Worm (Caenorhabditis elegans) whole organism, L4 larva: Measurements from ENCODE around the gene mdt-30.

Experiments used
- D1046.2 ChIP-seq: fragments of 200-800 bp; sonication (Bioruptor generic); IDR thresholded peaks from 2 replicates; pipeline ENCODE4 v1.3.6; 2022; ENCODE audit warnings: missing genetic modification characterization, missing compliant biosample characterization
- F10B5.3 ChIP-seq: sonication (generic microtip); optimal IDR thresholded peaks from 2 replicates; lab custom pipeline; 2016; ENCODE audit warnings: mild to moderate bottlenecking, missing genetic modification characterization, missing compliant biosample characterization
- F37D6.2 ChIP-seq: sonication (generic microtip); optimal IDR thresholded peaks from 2 replicates; lab custom pipeline; 2016; ENCODE audit warnings: mild to moderate bottlenecking, missing genetic modification characterization, missing compliant biosample characterization
- F44E2.7 ChIP-seq: fragments of 200-800 bp; sonication (Bioruptor generic); IDR thresholded peaks from 2 replicates; pipeline ENCODE4 v2.1.2; 2022; ENCODE audit warnings: missing genetic modification characterization, missing compliant biosample characterization
- R02D3.7 ChIP-seq: fragments of 150-350 bp; sonication (generic microtip); optimal IDR thresholded peaks from 3 replicates; lab custom pipeline; 2014; ENCODE audit warnings: missing biosample characterization, missing genetic modification characterization
- T20F7.1 ChIP-seq: fragments of 200-800 bp; sonication (Bioruptor generic); optimal IDR thresholded peaks from 2 replicates; lab custom pipeline; 2018; ENCODE audit warnings: mild to moderate bottlenecking, missing genetic modification characterization, missing compliant biosample characterization
- Y75B8A.6 ChIP-seq: fragments of 200-800 bp; sonication (Bioruptor generic); IDR thresholded peaks from 2 replicates; pipeline ENCODE4 v1.3.6; 2022; ENCODE audit warnings: missing genetic modification reagents, missing genetic modification characterization, missing compliant biosample characterization
- aha-1 ChIP-seq: fragments of 150-350 bp; peaks from one replicate; lab custom pipeline; 2014; ENCODE audit warnings: missing biosample characterization, missing genetic modification characterization
- ama-1 ChIP-seq: fragments of 150-350 bp; optimal IDR thresholded peaks from 2 replicates; lab custom pipeline; 2014; ENCODE audit warnings: inconsistent platforms, mixed read lengths
- attf-4 ChIP-seq: sonication (generic microtip); optimal IDR thresholded peaks from 3 replicates; lab custom pipeline; 2017; ENCODE audit warnings: missing biosample characterization, missing genetic modification characterization
- ceh-62 ChIP-seq: sonication (generic microtip); optimal IDR thresholded peaks from 2 replicates; lab custom pipeline; 2017; ENCODE audit warnings: missing biosample characterization, missing genetic modification characterization
- ceh-82 ChIP-seq: sonication (generic microtip); optimal IDR thresholded peaks from 2 replicates; lab custom pipeline; 2017; ENCODE audit warnings: missing biosample characterization, missing genetic modification characterization
- ces-1 ChIP-seq: fragments of 150-350 bp; sonication (generic microtip); optimal IDR thresholded peaks from 4 replicates; lab custom pipeline; 2014; ENCODE audit warnings: missing biosample characterization, missing genetic modification reagents, missing genetic modification characterization
- daf-16 ChIP-seq, 3 experiments: sonication (generic microtip); optimal IDR thresholded peaks; 2 replicates each; lab custom pipeline; 2016 to 2017; ENCODE audit warnings: missing genetic modification characterization in 3 of 3, missing genetic modification reagents in 3 of 3, mild to moderate bottlenecking in 2 of 3, missing compliant biosample characterization in 2 of 3, missing biosample characterization in 1 of 3, moderate library complexity in 1 of 3
- daf-19 ChIP-seq: fragments of 200-800 bp; sonication (Bioruptor generic); conservative IDR thresholded peaks from 2 replicates; pipeline ENCODE4 v1.3.6; 2022; ENCODE audit warnings: missing genetic modification characterization, missing compliant biosample characterization
- dmd-9 ChIP-seq: fragments of 200-800 bp; sonication (Bioruptor generic); IDR thresholded peaks from 2 replicates; pipeline ENCODE4 v1.3.6; 2022; ENCODE audit warnings: missing genetic modification reagents, missing genetic modification characterization, missing compliant biosample characterization
- dpl-1 ChIP-seq: fragments of 150-350 bp; optimal IDR thresholded peaks from 2 replicates; lab custom pipeline; 2014; ENCODE audit warnings: missing biosample characterization, missing genetic modification reagents, missing genetic modification characterization
- duxl-1 ChIP-seq: sonication (generic microtip); optimal IDR thresholded peaks from 2 replicates; lab custom pipeline; 2016; ENCODE audit warnings: mild to moderate bottlenecking, missing genetic modification characterization, moderate library complexity, missing compliant biosample characterization; ENCODE audit not compliant: poor library complexity
- dve-1 ChIP-seq: sonication (generic microtip); optimal IDR thresholded peaks from 2 replicates; lab custom pipeline; 2017; ENCODE audit warnings: antibody characterized with exemption, mild to moderate bottlenecking, missing genetic modification characterization, missing compliant biosample characterization; ENCODE audit not compliant: insufficient read depth
- egl-27 ChIP-seq: sonication (generic microtip); optimal IDR thresholded peaks from 3 replicates; lab custom pipeline; 2017; ENCODE audit warnings: missing biosample characterization, missing genetic modification reagents, missing genetic modification characterization
- jun-1 ChIP-seq: fragments of 150-350 bp; optimal IDR thresholded peaks from 2 replicates; lab custom pipeline; 2014; ENCODE audit warnings: missing biosample characterization, missing genetic modification reagents, missing genetic modification characterization
- lin-1 ChIP-seq: fragments of 200-800 bp; sonication (Bioruptor generic); IDR thresholded peaks from 2 replicates; pipeline ENCODE4 v1.3.6; 2022; ENCODE audit warnings: missing genetic modification reagents, missing genetic modification characterization, missing compliant biosample characterization
- lin-29 ChIP-seq: fragments of 200-800 bp; sonication (Bioruptor generic); IDR thresholded peaks from 2 replicates; pipeline ENCODE4 v1.3.6; 2022; ENCODE audit warnings: missing genetic modification reagents, missing genetic modification characterization, missing compliant biosample characterization
- mdt-29 ChIP-seq: fragments of 200-800 bp; sonication (Bioruptor generic); IDR thresholded peaks from 2 replicates; pipeline ENCODE4 v1.3.6; 2022; ENCODE audit warnings: missing genetic modification reagents, missing genetic modification characterization, missing compliant biosample characterization
- mep-1 ChIP-seq: fragments of 150-350 bp; sonication (generic microtip); optimal IDR thresholded peaks from 3 replicates; lab custom pipeline; 2014; ENCODE audit warnings: missing biosample characterization, missing genetic modification characterization
- mxl-2 ChIP-seq: fragments of 200-800 bp; sonication (Bioruptor generic); conservative IDR thresholded peaks from 2 replicates; pipeline ENCODE4 v1.3.6; 2022; ENCODE audit warnings: missing genetic modification reagents, missing genetic modification characterization, missing compliant biosample characterization
- mxl-3 ChIP-seq: fragments of 200-800 bp; sonication (Bioruptor generic); optimal IDR thresholded peaks from 2 replicates; lab custom pipeline; 2018; ENCODE audit warnings: mild to moderate bottlenecking, missing genetic modification characterization, missing compliant biosample characterization
- nhr-28 ChIP-seq: fragments of 150-350 bp; optimal IDR thresholded peaks from 2 replicates; lab custom pipeline; 2014; ENCODE audit warnings: missing biosample characterization, missing genetic modification characterization
- nhr-41 ChIP-seq: fragments of 200-800 bp; sonication (Bioruptor generic); IDR thresholded peaks from 2 replicates; pipeline ENCODE4 v1.3.6; 2022; ENCODE audit warnings: missing genetic modification reagents, missing genetic modification characterization, missing compliant biosample characterization
- nhr-42 ChIP-seq: fragments of 200-800 bp; sonication (Bioruptor generic); IDR thresholded peaks from 2 replicates; pipeline ENCODE4 v1.3.6; 2022; ENCODE audit warnings: missing genetic modification characterization, missing compliant biosample characterization
- nhr-77 ChIP-seq: fragments of 150-350 bp; optimal IDR thresholded peaks from 2 replicates; lab custom pipeline; 2014; ENCODE audit warnings: missing biosample characterization, missing genetic modification characterization
- php-3 ChIP-seq: fragments of 200-800 bp; sonication (Bioruptor generic); IDR thresholded peaks from 2 replicates; pipeline ENCODE4 v1.3.6; 2022; ENCODE audit warnings: missing genetic modification reagents, missing genetic modification characterization, missing compliant biosample characterization
- rbr-2 ChIP-seq: sonication (generic microtip); optimal IDR thresholded peaks from 2 replicates; lab custom pipeline; 2016; ENCODE audit warnings: missing genotype, missing genetic modification characterization, missing compliant biosample characterization
- sdz-12 ChIP-seq: fragments of 200-800 bp; sonication (Bioruptor generic); optimal IDR thresholded peaks from 2 replicates; lab custom pipeline; 2018; ENCODE audit warnings: mild to moderate bottlenecking, missing genetic modification characterization, missing compliant biosample characterization
- skn-1 ChIP-seq: fragments of 150-350 bp; optimal IDR thresholded peaks from 2 replicates; lab custom pipeline; 2014; ENCODE audit warnings: missing biosample characterization, missing genetic modification characterization
- spr-1 ChIP-seq: sonication (generic microtip); optimal IDR thresholded peaks from 2 replicates; lab custom pipeline; 2016; ENCODE audit warnings: mild to moderate bottlenecking, missing genetic modification characterization, missing compliant biosample characterization
- spr-3 ChIP-seq: fragments of 200-800 bp; sonication (Bioruptor generic); optimal IDR thresholded peaks from 2 replicates; lab custom pipeline; 2018; ENCODE audit warnings: mild to moderate bottlenecking, missing genetic modification characterization, missing compliant biosample characterization
- tra-1 ChIP-seq: fragments of 200-800 bp; sonication (Bioruptor generic); IDR thresholded peaks from 2 replicates; pipeline ENCODE4 v1.3.6; 2022; ENCODE audit warnings: missing genetic modification reagents, missing genetic modification characterization, missing compliant biosample characterization
- unc-130 ChIP-seq: sonication (generic microtip); optimal IDR thresholded peaks from 2 replicates; lab custom pipeline; 2016; ENCODE audit warnings: missing genetic modification reagents, missing genetic modification characterization, missing compliant biosample characterization
- vab-7 ChIP-seq: fragments of 200-800 bp; sonication (Bioruptor generic); IDR thresholded peaks from 2 replicates; pipeline ENCODE4 v1.3.6; 2022; ENCODE audit warnings: missing genetic modification reagents, missing genetic modification characterization, missing compliant biosample characterization
- zag-1 ChIP-seq: fragments of 150-350 bp; optimal IDR thresholded peaks from 2 replicates; lab custom pipeline; 2014; ENCODE audit warnings: missing biosample characterization, missing genetic modification characterization
- zfp-2 ChIP-seq: sonication (generic microtip); optimal IDR thresholded peaks from 2 replicates; lab custom pipeline; 2016; ENCODE audit warnings: mild to moderate bottlenecking, missing genetic modification characterization, missing compliant biosample characterization
- zfp-3 ChIP-seq: fragments of 200-800 bp; sonication (Bioruptor generic); conservative IDR thresholded peaks from 2 replicates; pipeline ENCODE4 v1.3.6; 2022; ENCODE audit warnings: missing genetic modification reagents, missing genetic modification characterization, missing compliant biosample characterization
- zip-2 ChIP-seq: fragments of 150-350 bp; optimal IDR thresholded peaks from 2 replicates; lab custom pipeline; 2014; ENCODE audit warnings: missing biosample characterization, missing genetic modification characterization
- ztf-11 ChIP-seq: fragments of 150-350 bp; optimal IDR thresholded peaks from 2 replicates; lab custom pipeline; 2014; ENCODE audit warnings: missing biosample characterization, missing genetic modification characterization
- ztf-7 ChIP-seq: fragments of 150-350 bp; optimal IDR thresholded peaks from 2 replicates; lab custom pipeline; 2014; ENCODE audit warnings: missing biosample characterization, missing genetic modification characterization

mdt-30 gene

DNA sequence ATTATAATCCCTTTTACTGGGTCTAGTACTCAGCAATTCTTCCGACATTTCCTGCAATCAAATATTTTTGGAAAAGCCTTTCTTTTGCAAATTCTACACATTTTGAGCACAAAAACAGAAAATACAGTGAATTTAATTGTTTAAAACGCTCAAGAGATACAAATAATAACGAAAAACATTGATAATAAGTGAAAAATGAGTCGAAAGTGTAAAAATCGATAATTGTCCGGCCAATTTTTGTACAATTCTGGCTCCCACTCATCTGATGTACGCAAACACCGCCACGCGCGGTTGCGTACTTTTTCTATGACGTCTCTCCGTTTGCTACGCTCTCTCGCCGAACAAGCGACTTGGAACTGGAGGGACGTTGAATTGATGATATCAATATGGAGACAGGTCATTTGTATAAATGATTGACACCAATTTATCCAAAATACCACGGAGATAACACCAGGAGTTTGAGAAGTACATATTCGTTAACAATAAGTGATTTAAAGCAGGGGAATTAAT, 7.0 kb downstream of the mdt-30 start, which contains the start of gene lin-36 (continued):
- no peak for TF ChIP-seq zfp-2 (tag; lab: Kevin White, UChicago)
- no peak for TF ChIP-seq skn-1 (tag; lab: Kevin White, UChicago)
- no peak for TF ChIP-seq T20F7.1 (GFP tag; lab: Kevin White, UChicago)
- peak; percentile 78 for TF ChIP-seq dve-1 (tag; lab: Kevin White, UChicago)
- TF ChIP-seq php-3 (GFP tag; lab: Robert Waterston, UW) = no peak
- peak; percentile 62 for TF ChIP-seq mxl-3 (GFP tag; lab: Kevin White, UChicago)
- TF ChIP-seq unc-130 = peak; percentile 17
- no peak for TF ChIP-seq zfp-3 (GFP tag; lab: Robert Waterston, UW)
- TF ChIP-seq mdt-29 (GFP tag; lab: Robert Waterston, UW) = 0 out of 2 replicates have a peak, but pooled peaks have one; percentile 18
- TF ChIP-seq tra-1 (GFP tag; lab: Robert Waterston, UW) = no peak
- peak; percentile 89 for TF ChIP-seq dpl-1 (GFP tag; lab: Kevin White, UChicago)
- no peak for TF ChIP-seq Y75B8A.6 (GFP tag; lab: Robert Waterston, UW)
- no peak for TF ChIP-seq sdz-12 (GFP tag; lab: Kevin White, UChicago)
- TF ChIP-seq mxl-2 = no peak
- TF ChIP-seq nhr-41 (GFP tag; lab: Robert Waterston, UW) = no peak
- TF ChIP-seq mep-1 = peak; percentile 79
- no peak for TF ChIP-seq F10B5.3 (tag; lab: Kevin White, UChicago)
- no peak for TF ChIP-seq D1046.2
- TF ChIP-seq F44E2.7 (GFP tag; lab: Robert Waterston, UW) = no peak
- no peak for TF ChIP-seq ama-1 (lab: Kevin White, UChicago)
- TF ChIP-seq ceh-62 (tag; lab: Kevin White, UChicago) = no peak
- TF ChIP-seq duxl-1 (tag; lab: Kevin White, UChicago) = no peak
- 0 out of 2 replicates have a peak, but pooled peaks have one; percentile 25 for TF ChIP-seq vab-7
- no peak for TF ChIP-seq attf-4
- no peak for TF ChIP-seq R02D3.7 (tag; lab: Kevin White, UChicago)
- no peak for TF ChIP-seq zag-1 (tag; lab: Kevin White, UChicago)
- no peak for TF ChIP-seq ceh-82 (tag; lab: Kevin White, UChicago)
- TF ChIP-seq lin-1 (GFP tag; lab: Robert Waterston, UW) = no peak

DNA sequence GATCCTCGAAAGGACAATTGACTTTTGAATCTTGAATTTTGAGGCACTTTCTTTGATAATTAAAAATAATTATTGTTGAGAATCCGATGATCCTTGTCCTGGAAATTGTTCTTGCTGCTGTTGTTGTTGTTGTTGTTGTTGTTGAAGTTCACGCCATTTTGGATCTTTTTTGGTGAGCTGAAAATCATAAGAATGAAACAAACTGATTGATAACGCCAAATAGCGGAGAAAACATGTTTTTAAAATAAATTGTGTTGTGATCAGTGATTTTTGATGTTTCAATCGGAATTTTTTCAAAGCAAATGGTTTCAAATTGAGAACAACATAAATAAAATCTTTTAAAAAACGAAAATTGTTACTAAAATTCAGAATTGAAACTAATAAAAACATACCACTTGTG, 10.8 kb downstream of the mdt-30 start:
- TF ChIP-seq zip-2 (tag; lab: Kevin White, UChicago) = no peak
- no peak for TF ChIP-seq daf-16 (GFP tag; optimal IDR thresholded peaks at IDR 0.05; lab: Kevin White, UChicago)
- peak; percentile 96 for TF ChIP-seq daf-16 (tag; optimal IDR thresholded peaks at IDR 0.05; lab: Kevin White, UChicago)

DNA sequence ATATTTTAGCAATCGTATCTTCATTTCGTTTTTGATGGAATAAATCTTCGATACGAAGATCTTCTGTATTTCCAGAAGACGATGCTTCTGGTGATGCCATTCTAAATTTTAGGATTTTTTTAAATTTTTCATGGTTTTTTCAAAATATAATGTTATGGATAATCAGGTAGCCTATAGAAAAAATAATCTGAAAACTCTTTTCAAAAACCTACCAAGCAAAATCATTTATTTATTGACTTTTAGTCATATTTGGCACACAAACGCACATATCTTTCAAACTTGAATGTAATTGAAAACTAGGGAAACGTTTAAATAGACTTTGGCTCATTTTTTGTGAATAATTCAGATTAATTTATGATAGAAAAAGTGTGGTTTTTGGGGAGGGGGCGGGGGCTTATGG, 11.4 kb downstream of the mdt-30 start, which contains the start of gene F44B9.5:
TSS of gene F44B9.5 (minus strand) at position 101 of the 400 bp plus-strand sequence.
- TF ChIP-seq lin-29 (no peak), Y75B8A.6 (GFP tag; lab: Robert Waterston, UW) (no peak), aha-1 (tag; lab: Kevin White, UChicago) (peak; percentile 42)

DNA sequence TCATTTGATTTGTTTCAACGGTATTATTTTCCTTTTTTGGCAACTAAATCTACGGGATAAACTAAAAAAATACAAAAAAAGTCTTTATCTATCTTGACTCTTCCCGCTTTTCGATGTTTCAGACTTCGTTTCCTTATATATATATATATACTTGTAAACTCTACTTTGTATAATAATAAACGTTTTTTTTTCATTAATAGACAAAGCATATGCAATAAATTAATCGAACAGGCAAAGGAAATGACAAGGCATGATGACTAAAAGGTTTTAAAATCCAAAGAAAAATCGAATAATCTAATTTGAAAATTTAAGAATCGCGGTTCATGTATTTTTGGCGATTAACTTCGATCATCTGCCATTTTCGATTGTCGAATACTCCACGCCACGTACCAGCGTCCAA, 14.3 kb downstream of the mdt-30 start:
- TF ChIP-seq rbr-2 (tag; lab: Kevin White, UChicago) = no peak
- TF ChIP-seq nhr-42 (GFP tag; lab: Robert Waterston, UW) = no peak
- TF ChIP-seq lin-1 (GFP tag; lab: Robert Waterston, UW) = no peak
- TF ChIP-seq ces-1 (GFP tag; lab: Kevin White, UChicago) = no peak
- TF ChIP-seq sdz-12 (GFP tag; lab: Kevin White, UChicago) = no peak
- TF ChIP-seq daf-19 (GFP tag; lab: Robert Waterston, UW) = no peak
- TF ChIP-seq spr-3 (GFP tag; lab: Kevin White, UChicago) = no peak
- no peak for TF ChIP-seq nhr-77
- no peak for TF ChIP-seq mep-1
- no peak for TF ChIP-seq ztf-11 (tag; lab: Kevin White, UChicago)
- TF ChIP-seq spr-1 (tag; lab: Kevin White, UChicago) = no peak
- no peak for TF ChIP-seq zfp-3 (GFP tag; lab: Robert Waterston, UW)
- TF ChIP-seq jun-1 = no peak
- TF ChIP-seq nhr-28 (tag; lab: Kevin White, UChicago) = no peak
- TF ChIP-seq attf-4 = no peak
- no peak for TF ChIP-seq ztf-7 (tag; lab: Kevin White, UChicago)
- no peak for TF ChIP-seq egl-27 (tag; lab: Kevin White, UChicago)
- no peak for TF ChIP-seq F37D6.2
- TF ChIP-seq dmd-9 = no peak
